Fruit fly (Drosophila melanogaster) whole organism, embryonic: ENCODE results near the gene SelT.

ENCODE experiments used
- B-H1 ChIP-seq: fragments of 200-800 bp; sonication (Bioruptor generic); IDR thresholded peaks from 3 replicates; pipeline ENCODE4 v1.3.6; 2022; ENCODE audit warnings: missing biosample characterization, missing genetic modification characterization
- CG11085 ChIP-seq: fragments of 200-800 bp; sonication (Bioruptor generic); IDR thresholded peaks from 2 replicates; pipeline ENCODE4 v1.3.6; 2022; ENCODE audit warnings: missing biosample characterization, missing genetic modification characterization
- CG12236 ChIP-seq: fragments of 200-800 bp; sonication (Bioruptor generic); optimal IDR thresholded peaks from 2 replicates; lab custom pipeline; 2016; ENCODE audit warnings: missing biosample characterization, missing genetic modification characterization
- CG12744 ChIP-seq: fragments of 200-800 bp; sonication (Bioruptor generic); optimal IDR thresholded peaks from 2 replicates; lab custom pipeline; 2016; ENCODE audit warnings: missing biosample characterization, missing genetic modification characterization
- CG13123 ChIP-seq: fragments of 200-800 bp; sonication (Bioruptor generic); optimal IDR thresholded peaks from 2 replicates; lab custom pipeline; 2016; ENCODE audit warnings: missing biosample characterization, missing genetic modification characterization
- CG15601 ChIP-seq: fragments of 200-800 bp; sonication (Bioruptor generic); optimal IDR thresholded peaks from 3 replicates; lab custom pipeline; 2019; ENCODE audit warnings: missing biosample characterization, mild to moderate bottlenecking, missing genetic modification characterization, moderate library complexity
- CG1603 ChIP-seq: fragments of 200-800 bp; sonication (Bioruptor generic); optimal IDR thresholded peaks from 2 replicates; lab custom pipeline; 2019; ENCODE audit warnings: missing biosample characterization, mild to moderate bottlenecking, missing genetic modification characterization, moderate library complexity
- CG1647 ChIP-seq: fragments of 200-800 bp; sonication (Bioruptor generic); optimal IDR thresholded peaks from 3 replicates; lab custom pipeline; 2016; ENCODE audit warnings: missing biosample characterization, missing genetic modification characterization
- CG17328 ChIP-seq: fragments of 200-800 bp; sonication (Bioruptor generic); IDR thresholded peaks from 2 replicates; pipeline ENCODE4 v1.3.6; 2022; ENCODE audit warnings: missing biosample characterization, missing genetic modification characterization
- CG17385 ChIP-seq: fragments of 200-800 bp; sonication (Bioruptor generic); optimal IDR thresholded peaks from 3 replicates; lab custom pipeline; 2018; ENCODE audit warnings: missing biosample characterization, mild to moderate bottlenecking, missing genetic modification characterization
- CG18764 ChIP-seq: fragments of 200-800 bp; sonication (Bioruptor generic); optimal IDR thresholded peaks from 3 replicates; lab custom pipeline; 2016; ENCODE audit warnings: missing biosample characterization, missing genetic modification characterization
- CG2889 ChIP-seq: fragments of 200-800 bp; sonication (Bioruptor generic); IDR thresholded peaks from 3 replicates; pipeline ENCODE4 v1.3.6; 2022; ENCODE audit warnings: missing biosample characterization, missing genetic modification characterization
- CG30020 ChIP-seq: fragments of 200-800 bp; optimal IDR thresholded peaks from 2 replicates; lab custom pipeline; 2019; ENCODE audit warnings: missing biosample characterization, mild to moderate bottlenecking, missing genetic modification characterization, moderate library complexity
- CG32772 ChIP-seq: fragments of 200-800 bp; sonication (Bioruptor generic); IDR thresholded peaks from 2 replicates; pipeline ENCODE4 v1.3.6; 2022; ENCODE audit warnings: missing biosample characterization, missing genetic modification characterization
- CG34224 ChIP-seq: fragments of 200-800 bp; sonication (Bioruptor generic); IDR thresholded peaks from 3 replicates; pipeline ENCODE4 v1.3.6; 2022; ENCODE audit warnings: missing biosample characterization, missing genetic modification characterization; ENCODE audit not compliant: partially characterized antibody
- CG3847 ChIP-seq: fragments of 200-800 bp; sonication (Bioruptor generic); IDR thresholded peaks from 2 replicates; pipeline ENCODE4 v1.3.6; 2022; ENCODE audit warnings: missing biosample characterization, missing genetic modification characterization
- CG3995 ChIP-seq: fragments of 200-800 bp; sonication (Bioruptor generic); optimal IDR thresholded peaks from 3 replicates; lab custom pipeline; 2016; ENCODE audit warnings: missing biosample characterization, missing genetic modification characterization
- CG43689 ChIP-seq: fragments of 200-800 bp; sonication (Bioruptor generic); IDR thresholded peaks from 2 replicates; pipeline ENCODE4 v1.3.6; 2022; ENCODE audit warnings: missing biosample characterization, missing genetic modification characterization
- CG6254 ChIP-seq: fragments of 200-800 bp; sonication (Bioruptor generic); optimal IDR thresholded peaks from 3 replicates; lab custom pipeline; 2017; ENCODE audit warnings: mild to moderate bottlenecking, missing biosample characterization, missing genetic modification reagents, missing genetic modification characterization
- CG7928 ChIP-seq: fragments of 200-800 bp; sonication (Bioruptor generic); optimal IDR thresholded peaks from 2 replicates; lab custom pipeline; 2017; ENCODE audit warnings: missing biosample characterization, mild to moderate bottlenecking, missing genetic modification characterization
- CG8944 ChIP-seq: fragments of 200-800 bp; sonication (Bioruptor generic); optimal IDR thresholded peaks from 3 replicates; lab custom pipeline; 2016; ENCODE audit warnings: missing biosample characterization, missing genetic modification characterization
- CTCF ChIP-seq: fragments of 200-800 bp; sonication (Bioruptor generic); optimal IDR thresholded peaks from 2 replicates; lab custom pipeline; 2017; ENCODE audit warnings: missing biosample characterization, mild to moderate bottlenecking, missing genetic modification characterization, moderate library complexity
- Camta ChIP-seq: fragments of 200-800 bp; sonication (Bioruptor generic); optimal IDR thresholded peaks from 2 replicates; lab custom pipeline; 2016; ENCODE audit warnings: missing biosample characterization, missing genetic modification characterization
- Dref ChIP-seq: fragments of 200-800 bp; sonication (Bioruptor generic); IDR thresholded peaks from 2 replicates; pipeline ENCODE4 v1.3.6; 2022; ENCODE audit warnings: missing biosample characterization, missing genetic modification characterization
- Ets65A ChIP-seq: fragments of 200-800 bp; sonication (Bioruptor generic); peaks from one replicate; lab custom pipeline; 2016; ENCODE audit warnings: missing biosample characterization, missing genetic modification characterization
- Ets97D ChIP-seq: fragments of 200-800 bp; sonication (Bioruptor generic); optimal IDR thresholded peaks from 3 replicates; lab custom pipeline; 2016; ENCODE audit warnings: missing biosample characterization, missing genetic modification characterization
- Fer3 ChIP-seq: fragments of 200-800 bp; sonication (Bioruptor generic); optimal IDR thresholded peaks from 2 replicates; lab custom pipeline; 2018; ENCODE audit warnings: missing biosample characterization, mild to moderate bottlenecking, missing genetic modification characterization, moderate library complexity
- Hmx ChIP-seq: fragments of 200-800 bp; sonication (Bioruptor generic); optimal IDR thresholded peaks from 2 replicates; lab custom pipeline; 2016; ENCODE audit warnings: missing biosample characterization, missing genetic modification characterization
- Lim3 ChIP-seq: fragments of 200-800 bp; sonication (Bioruptor generic); IDR thresholded peaks from 2 replicates; pipeline ENCODE4 v1.3.6; 2022; ENCODE audit warnings: missing biosample characterization, missing genetic modification characterization
- Neu2 ChIP-seq: fragments of 200-800 bp; sonication (Bioruptor generic); optimal IDR thresholded peaks from 3 replicates; lab custom pipeline; 2016; ENCODE audit warnings: missing biosample characterization, missing genetic modification characterization, borderline replicate concordance
- Nf-YC ChIP-seq: fragments of 200-800 bp; optimal IDR thresholded peaks from 3 replicates; lab custom pipeline; 2019; ENCODE audit warnings: missing biosample characterization, mild to moderate bottlenecking, missing genetic modification characterization, moderate library complexity
- NfI ChIP-seq: fragments of 200-800 bp; sonication (Bioruptor generic); optimal IDR thresholded peaks from 3 replicates; lab custom pipeline; 2018; ENCODE audit warnings: missing biosample characterization, mild to moderate bottlenecking, missing genetic modification characterization, moderate library complexity
- Ravus ChIP-seq: fragments of 200-800 bp; sonication (Bioruptor generic); IDR thresholded peaks from 2 replicates; pipeline ENCODE4 v1.3.6; 2022; ENCODE audit warnings: missing biosample characterization, missing genetic modification characterization
- Scr ChIP-seq: fragments of 200-800 bp; sonication (Bioruptor generic); IDR thresholded peaks from 2 replicates; pipeline ENCODE4 v1.3.6; 2022; ENCODE audit warnings: missing biosample characterization, missing genetic modification characterization; ENCODE audit not compliant: partially characterized antibody
- Sox100B ChIP-seq: fragments of 200-800 bp; sonication (Bioruptor generic); optimal IDR thresholded peaks from 3 replicates; lab custom pipeline; 2018; ENCODE audit warnings: missing biosample characterization, mild to moderate bottlenecking, missing genetic modification characterization
- Sox102F ChIP-seq: fragments of 200-800 bp; sonication (Bioruptor generic); optimal IDR thresholded peaks from 2 replicates; lab custom pipeline; 2018; ENCODE audit warnings: missing biosample characterization, mild to moderate bottlenecking, missing genetic modification characterization, moderate library complexity
- btn ChIP-seq: fragments of 200-800 bp; sonication (Bioruptor generic); optimal IDR thresholded peaks from 2 replicates; lab custom pipeline; 2016; ENCODE audit warnings: missing biosample characterization, missing genetic modification characterization
- crol ChIP-seq: fragments of 200-800 bp; sonication (Bioruptor generic); IDR thresholded peaks from 2 replicates; pipeline ENCODE4 v1.3.6; 2022; ENCODE audit warnings: missing biosample characterization, missing genetic modification characterization
- dimm ChIP-seq: fragments of 200-800 bp; sonication (Bioruptor generic); IDR thresholded peaks from 2 replicates; pipeline ENCODE4 v1.3.6; 2022; ENCODE audit warnings: missing biosample characterization, missing genetic modification characterization
- esg ChIP-seq: fragments of 200-800 bp; sonication (Bioruptor generic); conservative IDR thresholded peaks from 2 replicates; pipeline ENCODE4 v1.3.6; 2022; ENCODE audit warnings: missing biosample characterization, missing genetic modification characterization
- fu2 ChIP-seq: fragments of 200-800 bp; sonication (Bioruptor generic); optimal IDR thresholded peaks from 2 replicates; lab custom pipeline; 2016; ENCODE audit warnings: missing biosample characterization, missing genetic modification characterization
- gsb-n ChIP-seq: fragments of 200-800 bp; sonication (Bioruptor generic); optimal IDR thresholded peaks from 3 replicates; lab custom pipeline; 2018; ENCODE audit warnings: missing biosample characterization, mild to moderate bottlenecking, missing genetic modification characterization
- hth ChIP-seq: fragments of >200 bp; optimal IDR thresholded peaks from 2 replicates; lab custom pipeline; 2017; ENCODE audit warnings: inconsistent platforms
- jigr1 ChIP-seq: fragments of 200-800 bp; sonication (Bioruptor generic); IDR thresholded peaks from 3 replicates; pipeline ENCODE4 v1.3.6; 2022; ENCODE audit warnings: missing biosample characterization, missing genetic modification characterization
- klu ChIP-seq: fragments of 200-800 bp; sonication (Bioruptor generic); IDR thresholded peaks from 2 replicates; pipeline ENCODE4 v1.3.6; 2022; ENCODE audit warnings: missing biosample characterization, missing genetic modification characterization
- odd ChIP-seq: fragments of 200-800 bp; sonication (Bioruptor generic); optimal IDR thresholded peaks from 2 replicates; lab custom pipeline; 2017; ENCODE audit warnings: missing biosample characterization, mild to moderate bottlenecking, missing genetic modification characterization
- onecut ChIP-seq: fragments of 200-800 bp; sonication (Bioruptor generic); IDR thresholded peaks from 2 replicates; pipeline ENCODE4 v1.3.6; 2022; ENCODE audit warnings: missing biosample characterization, missing genetic modification characterization
- psq ChIP-seq: fragments of 200-800 bp; sonication (Bioruptor generic); optimal IDR thresholded peaks from 2 replicates; lab custom pipeline; 2017; ENCODE audit warnings: missing biosample characterization, missing genetic modification characterization
- ranshi ChIP-seq: fragments of 200-800 bp; sonication (Bioruptor generic); IDR thresholded peaks from 2 replicates; pipeline ENCODE4 v1.3.6; 2022; ENCODE audit warnings: missing biosample characterization, missing genetic modification characterization
- slp2 ChIP-seq: fragments of 200-800 bp; sonication (Bioruptor generic); optimal IDR thresholded peaks from 2 replicates; lab custom pipeline; 2016; ENCODE audit warnings: missing biosample characterization, missing genetic modification characterization
- sr ChIP-seq: fragments of 200-800 bp; sonication (Bioruptor generic); IDR thresholded peaks from 3 replicates; pipeline ENCODE4 v1.3.6; 2022; ENCODE audit warnings: missing biosample characterization, missing genetic modification characterization
- tin ChIP-seq: fragments of 200-800 bp; sonication (Bioruptor generic); optimal IDR thresholded peaks from 3 replicates; lab custom pipeline; 2016; ENCODE audit warnings: missing biosample characterization, missing genetic modification characterization

Gene SelT

dm6 chr2L:5052367-5052914 lies 41.7 kb downstream of the SelT start, which contains the start of gene senju (continued):
- TF ChIP-seq CG2889 (GFP tag; lab: Robert Waterston, UW), result peak; percentile 71
- TF ChIP-seq btn (GFP tag; lab: Kevin White, UChicago), result peak; percentile 78
- TF ChIP-seq CG17385 (GFP tag; lab: Kevin White, UChicago), result peak; percentile 83
- peak; percentile 74 for TF ChIP-seq Fer3 (tag; lab: Kevin White, UChicago)
- TF ChIP-seq Ets65A (GFP tag; lab: Kevin White, UChicago), result peak; percentile 96
- peak; percentile 88 for TF ChIP-seq sr (GFP tag; lab: Robert Waterston, UW)
- peak; percentile 79 for TF ChIP-seq odd (GFP tag; lab: Kevin White, UChicago)
- peak; percentile 45 for TF ChIP-seq CG1647 (GFP tag; lab: Kevin White, UChicago)
- TF ChIP-seq CG12236, result peak; percentile 62
- peak; percentile 60 for TF ChIP-seq CG32772
- peak; percentile 45 for TF ChIP-seq CG15601
- peak; percentile 77 for TF ChIP-seq Camta
- TF ChIP-seq gsb-n (tag; lab: Kevin White, UChicago), result peak; percentile 69
- peak; percentile 85 for TF ChIP-seq ranshi (GFP tag; lab: Robert Waterston, UW)
- peak; percentile 76 for TF ChIP-seq CG12744 (GFP tag; lab: Kevin White, UChicago)
- peak; percentile 74 for TF ChIP-seq CG18764
- no peak for TF ChIP-seq hth (lab: Kevin White, UChicago)
- peak; percentile 69 for TF ChIP-seq Sox100B (GFP tag; lab: Kevin White, UChicago)
- peak; percentile 92 for TF ChIP-seq CG17328 (GFP tag; lab: Robert Waterston, UW)
- peak; percentile 80 for TF ChIP-seq Sox102F
- peak; percentile 73 for TF ChIP-seq Nf-YC (tag; lab: Kevin White, UChicago)
- TF ChIP-seq jigr1 (GFP tag; lab: Robert Waterston, UW), result peak; percentile 47; the same call in 1 of the 3 replicates
- TF ChIP-seq CG11085, result peak; percentile 51
- TF ChIP-seq slp2 (GFP tag; lab: Kevin White, UChicago), result peak; percentile 51
- peak; percentile 41; the same call in 1 of the 2 replicates for TF ChIP-seq klu (GFP tag; lab: Robert Waterston, UW)
- peak; percentile 55 for TF ChIP-seq CG30020 (tag; lab: Kevin White, UChicago)
- TF ChIP-seq CTCF (GFP tag; lab: Kevin White, UChicago), result peak; percentile 55
- TF ChIP-seq CG3995, result peak; percentile 56
- peak; percentile 93 for TF ChIP-seq Ets97D
- peak; percentile 63; the same call in 2 of the 3 replicates for TF ChIP-seq CG34224 (GFP tag; lab: Robert Waterston, UW)
- peak; percentile 76 for TF ChIP-seq CG1603 (tag; lab: Kevin White, UChicago)
- peak; percentile 32 for TF ChIP-seq CG7928 (GFP tag; lab: Kevin White, UChicago)
- TF ChIP-seq CG3847 (GFP tag; lab: Robert Waterston, UW), result peak; percentile 90
- TF ChIP-seq esg (GFP tag; lab: Robert Waterston, UW), result peak; percentile 67
- TF ChIP-seq psq (GFP tag; lab: Kevin White, UChicago), result peak; percentile 58
- peak; percentile 79 for TF ChIP-seq NfI (GFP tag; lab: Kevin White, UChicago)
- peak; percentile 48 for TF ChIP-seq Dref (GFP tag; lab: Robert Waterston, UW)
- peak; percentile 88 for TF ChIP-seq fu2
- peak; percentile 73 for TF ChIP-seq B-H1
- TF ChIP-seq Neu2 (GFP tag; lab: Kevin White, UChicago), result no peak
- TF ChIP-seq crol (GFP tag; lab: Robert Waterston, UW), result peak; percentile 28; the same call in 1 of the 2 replicates
- peak; percentile 53 for TF ChIP-seq Hmx (GFP tag; lab: Kevin White, UChicago)
- TF ChIP-seq CG13123 (GFP tag; lab: Kevin White, UChicago), result peak; percentile 81
- peak; percentile 37; the same call in 1 of the 2 replicates for TF ChIP-seq Lim3 (GFP tag; lab: Robert Waterston, UW)
- peak; percentile 93 for TF ChIP-seq CG8944 (GFP tag; lab: Kevin White, UChicago)
- no peak; the same call in 1 of the 2 replicates for TF ChIP-seq Ravus (GFP tag; lab: Robert Waterston, UW)
- peak; percentile 76 for TF ChIP-seq CG43689 (GFP tag; lab: Robert Waterston, UW)
- peak; percentile 84 for TF ChIP-seq tin
- TF ChIP-seq onecut (GFP tag; lab: Robert Waterston, UW), result peak; percentile 84
- TF ChIP-seq CG6254 (GFP tag; lab: Kevin White, UChicago), result peak; percentile 75
- peak; percentile 54 for TF ChIP-seq Scr
- TF ChIP-seq dimm (GFP tag; lab: Robert Waterston, UW), result no peak
